Fruit fly (Drosophila melanogaster) whole organism, pupa: ENCODE results near the gene pad.

Source experiments
- CG10348 ChIP-seq: fragments of 200-800 bp; sonication (Bioruptor generic); IDR thresholded peaks from 2 replicates; pipeline ENCODE4 v1.3.6; 2022; ENCODE audit warnings: missing biosample characterization, missing genetic modification characterization
- CG12605 ChIP-seq: fragments of 200-800 bp; sonication (Bioruptor generic); IDR thresholded peaks from 2 replicates; pipeline ENCODE4 v1.3.6; 2022; ENCODE audit warnings: missing biosample characterization, missing genetic modification characterization
- CG13204 ChIP-seq: fragments of 200-800 bp; sonication (Bioruptor generic); optimal IDR thresholded peaks from 2 replicates; lab custom pipeline; 2018; ENCODE audit warnings: missing biosample characterization, mild to moderate bottlenecking, missing genetic modification characterization, moderate library complexity
- CG14655 ChIP-seq: fragments of 200-800 bp; sonication (Bioruptor generic); optimal IDR thresholded peaks from 3 replicates; lab custom pipeline; 2017; ENCODE audit warnings: mild to moderate bottlenecking, missing biosample characterization, missing genetic modification reagents, missing genetic modification characterization
- CG15710 ChIP-seq: fragments of 200-800 bp; sonication (Bioruptor generic); optimal IDR thresholded peaks from 2 replicates; lab custom pipeline; 2018; ENCODE audit warnings: missing biosample characterization, mild to moderate bottlenecking, missing genetic modification characterization, moderate library complexity
- CG17806 ChIP-seq: fragments of 200-800 bp; sonication (Bioruptor generic); optimal IDR thresholded peaks from 2 replicates; lab custom pipeline; 2018; ENCODE audit warnings: missing biosample characterization, mild to moderate bottlenecking, missing genetic modification characterization, moderate library complexity
- CG32121 ChIP-seq: fragments of 200-800 bp; sonication (Bioruptor generic); IDR thresholded peaks from 2 replicates; pipeline ENCODE4 v1.3.6; 2022; ENCODE audit warnings: missing biosample characterization, missing genetic modification characterization
- CG34367 ChIP-seq: fragments of 200-800 bp; sonication (Bioruptor generic); optimal IDR thresholded peaks from 2 replicates; lab custom pipeline; 2018; ENCODE audit warnings: missing biosample characterization, mild to moderate bottlenecking, missing genetic modification characterization
- CG4496 ChIP-seq: fragments of 200-800 bp; sonication (Bioruptor generic); IDR thresholded peaks from 3 replicates; pipeline ENCODE4 v1.3.6; 2022; ENCODE audit warnings: missing biosample characterization, missing genetic modification characterization
- CG8159 ChIP-seq: fragments of 200-800 bp; sonication (Bioruptor generic); optimal IDR thresholded peaks from 3 replicates; lab custom pipeline; 2018; ENCODE audit warnings: missing biosample characterization, mild to moderate bottlenecking, missing genetic modification characterization, moderate library complexity
- CG8301 ChIP-seq: fragments of 200-800 bp; sonication (Bioruptor generic); optimal IDR thresholded peaks from 2 replicates; lab custom pipeline; 2018; ENCODE audit warnings: missing biosample characterization, mild to moderate bottlenecking, missing genetic modification characterization
- CG9948 ChIP-seq: fragments of 200-800 bp; sonication (Bioruptor generic); optimal IDR thresholded peaks from 2 replicates; lab custom pipeline; 2018; ENCODE audit warnings: missing biosample characterization, mild to moderate bottlenecking, missing genetic modification characterization, moderate library complexity
- D1 ChIP-seq: fragments of 200-800 bp; sonication (Bioruptor generic); optimal IDR thresholded peaks from 2 replicates; lab custom pipeline; 2018; ENCODE audit warnings: missing biosample characterization, mild to moderate bottlenecking, missing genetic modification characterization, moderate library complexity
- EcR ChIP-seq: fragments of 200-800 bp; sonication (Bioruptor generic); optimal IDR thresholded peaks from 3 replicates; lab custom pipeline; 2019; ENCODE audit warnings: missing biosample characterization, missing genetic modification characterization, mild to moderate bottlenecking, moderate library complexity, missing genetic modification reagents
- Ets98B ChIP-seq: fragments of 200-800 bp; sonication (Bioruptor generic); IDR thresholded peaks from 2 replicates; pipeline ENCODE4 v1.3.6; 2022; ENCODE audit warnings: missing biosample characterization, missing genetic modification characterization
- Pif1A ChIP-seq: fragments of 200-800 bp; sonication (Bioruptor generic); optimal IDR thresholded peaks from 3 replicates; lab custom pipeline; 2016; ENCODE audit warnings: missing biosample characterization, missing genetic modification characterization
- Pif1B ChIP-seq: fragments of 200-800 bp; sonication (Bioruptor generic); optimal IDR thresholded peaks from 3 replicates; lab custom pipeline; 2016; ENCODE audit warnings: missing biosample characterization, missing genetic modification characterization
- Snoo ChIP-seq: fragments of 200-800 bp; sonication (Bioruptor generic); optimal IDR thresholded peaks from 3 replicates; lab custom pipeline; 2017; ENCODE audit warnings: missing biosample characterization, mild to moderate bottlenecking, missing genetic modification characterization, inconsistent platforms
- fd96Ca ChIP-seq: fragments of 200-800 bp; sonication (Bioruptor generic); IDR thresholded peaks from 3 replicates; pipeline ENCODE4 v1.3.6; 2022; ENCODE audit warnings: missing biosample characterization, missing genetic modification characterization
- gl ChIP-seq: fragments of 200-800 bp; sonication (Bioruptor generic); optimal IDR thresholded peaks from 2 replicates; lab custom pipeline; 2018; ENCODE audit warnings: missing biosample characterization, mild to moderate bottlenecking, missing genetic modification characterization
- rn ChIP-seq: fragments of 200-800 bp; sonication (Bioruptor generic); IDR thresholded peaks from 2 replicates; pipeline ENCODE4 v1.3.6; 2022; ENCODE audit warnings: missing biosample characterization, missing genetic modification characterization

pad gene

DNA sequence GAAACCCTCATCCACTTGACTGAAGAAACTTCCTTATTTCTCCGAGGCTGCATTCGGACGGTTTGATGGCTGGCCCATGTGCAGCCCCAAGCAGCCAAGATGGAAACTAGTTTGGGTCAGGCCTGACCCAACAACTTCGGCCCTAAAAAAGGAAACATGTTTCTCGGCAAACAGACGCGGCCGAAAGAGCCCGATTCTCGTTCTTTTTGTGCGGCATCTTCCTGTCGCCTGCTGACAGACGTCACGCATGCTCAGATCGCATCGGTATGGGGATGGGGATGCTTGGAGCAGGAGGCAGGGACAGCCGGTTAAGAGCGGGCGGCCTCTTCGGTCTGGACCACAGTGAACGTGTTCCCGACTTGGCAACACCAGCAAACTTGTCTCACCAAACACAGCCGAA is 25.4 kb upstream of the pad start:
- TF ChIP-seq gl (tag; lab: Kevin White, UChicago) (peak; percentile 15), CG14655 (GFP tag; lab: Kevin White, UChicago) (no peak), Snoo (tag; lab: Kevin White, UChicago) (peak; percentile 15), CG17806 (tag; lab: Kevin White, UChicago) (no peak), Pif1A (peak; percentile 30), CG34367 (tag; lab: Kevin White, UChicago) (no peak), CG13204 (peak; percentile 54), CG4496 (GFP tag; lab: Robert Waterston, UW) (peak; percentile 54; the same call in 2 of the 3 replicates), EcR (peak; percentile 80)

DNA sequence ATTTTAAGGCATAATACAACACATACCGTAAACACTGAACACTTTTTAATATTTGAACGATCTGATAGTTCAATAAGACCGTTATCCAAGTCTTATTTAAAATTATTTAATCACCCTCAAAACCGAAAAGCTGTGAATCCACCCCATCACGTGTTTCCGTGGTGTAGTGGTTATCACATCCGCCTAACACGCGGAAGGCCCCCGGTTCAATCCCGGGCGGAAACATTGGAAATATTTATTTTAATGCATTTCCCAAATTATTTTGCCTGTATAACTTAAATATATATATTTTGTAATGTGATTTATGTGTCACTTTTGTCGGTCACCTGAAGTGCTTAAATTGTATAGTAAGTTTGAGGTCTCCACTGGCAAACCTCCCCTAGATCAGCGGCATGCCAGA is 20.6 kb upstream of the pad start, which contains the start of gene CG44044:
Gene CG44044, plus strand, starts transcription at position 301 of the 400 bp plus-strand sequence.
- TF ChIP-seq CG32121 (GFP tag; lab: Robert Waterston, UW) (no peak), rn (GFP tag; lab: Robert Waterston, UW) (no peak), Ets98B (GFP tag; lab: Robert Waterston, UW) (no peak), D1 (tag; lab: Kevin White, UChicago) (no peak), CG34367 (tag; lab: Kevin White, UChicago) (no peak), CG15710 (tag; lab: Kevin White, UChicago) (no peak), CG12605 (GFP tag; lab: Robert Waterston, UW) (no peak), CG13204 (no peak), Snoo (tag; lab: Kevin White, UChicago) (no peak), EcR (no peak), gl (tag; lab: Kevin White, UChicago) (no peak), fd96Ca (no peak), CG8159 (tag; lab: Kevin White, UChicago) (no peak), CG8301 (no peak), CG10348 (GFP tag; lab: Robert Waterston, UW) (no peak), Pif1A (no peak)

DNA sequence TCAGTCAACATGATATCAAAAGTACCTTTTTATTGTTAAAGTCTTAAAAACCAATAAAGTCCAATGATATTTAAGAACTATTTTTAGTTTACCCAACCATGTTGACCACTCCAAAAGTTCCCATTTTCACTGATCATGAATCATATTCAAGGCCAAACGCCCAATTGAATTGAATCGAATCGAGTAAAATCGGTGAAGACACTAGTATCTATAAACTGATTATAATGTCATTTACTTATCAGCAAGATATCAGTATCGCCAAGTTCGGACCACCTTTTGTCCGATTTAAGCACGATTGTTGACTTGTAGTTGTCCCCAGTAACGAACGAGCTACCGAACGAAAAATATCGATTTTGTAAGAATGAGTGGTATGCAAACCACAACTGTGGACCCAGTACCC is 19.0 kb upstream of the pad start, which contains the start of gene CG6901:
Gene CG6901, plus strand, starts transcription at position 323 of the 400 bp plus-strand sequence.
- no peak for TF ChIP-seq CG15710 (tag; lab: Kevin White, UChicago)
- no peak for TF ChIP-seq rn (GFP tag; lab: Robert Waterston, UW)
- no peak for TF ChIP-seq D1 (tag; lab: Kevin White, UChicago)
- TF ChIP-seq CG17806 (tag; lab: Kevin White, UChicago): no peak
- TF ChIP-seq CG12605 (GFP tag; lab: Robert Waterston, UW): no peak
- no peak for TF ChIP-seq CG14655 (GFP tag; lab: Kevin White, UChicago)
- no peak for TF ChIP-seq CG10348 (GFP tag; lab: Robert Waterston, UW)
- TF ChIP-seq EcR: no peak
- no peak for TF ChIP-seq fd96Ca
- TF ChIP-seq Snoo (tag; lab: Kevin White, UChicago): no peak
- TF ChIP-seq gl (tag; lab: Kevin White, UChicago): no peak
- TF ChIP-seq CG9948 (tag; lab: Kevin White, UChicago): no peak

DNA sequence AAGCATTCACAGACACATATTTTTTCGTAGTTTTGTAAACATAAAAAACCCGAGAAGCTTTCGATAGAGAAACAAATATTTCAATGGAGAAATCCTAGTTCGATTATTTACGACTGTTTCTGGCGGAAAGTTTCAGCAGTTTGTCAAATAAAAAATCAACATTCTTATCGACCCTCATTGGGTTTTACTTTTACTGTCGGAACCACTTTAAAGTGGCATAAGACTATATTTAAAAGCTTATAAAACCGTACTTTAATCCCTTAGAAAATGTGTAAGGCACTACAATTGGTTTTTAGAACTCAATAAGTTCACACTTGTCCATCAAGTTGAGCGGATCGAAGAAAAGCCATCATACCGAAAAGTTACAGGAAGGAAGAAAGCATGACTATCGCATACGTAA is 16.9 kb upstream of the pad start, which contains the start of gene CG17929:
Gene CG17929, plus strand, starts transcription at position 301 of the 400 bp plus-strand sequence.
- TF ChIP-seq fd96Ca (no peak), gl (tag; lab: Kevin White, UChicago) (no peak), CG8159 (tag; lab: Kevin White, UChicago) (no peak), CG12605 (GFP tag; lab: Robert Waterston, UW) (no peak), Pif1B (GFP tag; lab: Kevin White, UChicago) (no peak), CG32121 (GFP tag; lab: Robert Waterston, UW) (no peak), Pif1A (no peak), CG8301 (no peak), EcR (no peak), CG17806 (tag; lab: Kevin White, UChicago) (no peak), CG15710 (tag; lab: Kevin White, UChicago) (no peak), D1 (tag; lab: Kevin White, UChicago) (no peak), Snoo (tag; lab: Kevin White, UChicago) (no peak), Ets98B (GFP tag; lab: Robert Waterston, UW) (no peak)

DNA sequence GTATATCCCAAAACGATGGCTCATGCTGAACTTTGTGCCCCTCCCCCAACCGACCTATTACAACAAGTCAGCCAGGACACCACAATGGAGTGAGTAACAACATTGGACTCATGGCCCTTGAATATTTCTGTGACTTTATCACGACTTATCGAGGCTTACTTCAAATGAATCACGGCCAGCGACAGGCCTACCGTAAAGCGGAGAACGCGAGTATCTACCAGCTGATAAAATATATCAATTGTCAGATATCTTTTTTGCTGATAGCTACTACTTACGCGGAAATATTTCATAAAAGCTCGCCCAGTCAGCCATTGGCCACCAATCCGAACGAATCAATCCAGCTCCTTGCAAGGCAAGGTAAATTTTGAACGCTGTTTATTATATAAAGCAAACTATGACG is 14.6 kb upstream of the pad start, which contains the start of gene CG17930:
Gene CG17930, plus strand, starts transcription at position 301 of the 400 bp plus-strand sequence.
- no peak for TF ChIP-seq Ets98B (GFP tag; lab: Robert Waterston, UW)
- no peak for TF ChIP-seq CG4496 (GFP tag; lab: Robert Waterston, UW)
- TF ChIP-seq CG17806 (tag; lab: Kevin White, UChicago): no peak
- no peak for TF ChIP-seq Pif1A
- TF ChIP-seq rn (GFP tag; lab: Robert Waterston, UW): no peak
- TF ChIP-seq CG14655 (GFP tag; lab: Kevin White, UChicago): no peak
- TF ChIP-seq CG9948 (tag; lab: Kevin White, UChicago): no peak
- TF ChIP-seq CG8301: no peak
- TF ChIP-seq CG32121 (GFP tag; lab: Robert Waterston, UW): no peak
- no peak for TF ChIP-seq D1 (tag; lab: Kevin White, UChicago)

DNA sequence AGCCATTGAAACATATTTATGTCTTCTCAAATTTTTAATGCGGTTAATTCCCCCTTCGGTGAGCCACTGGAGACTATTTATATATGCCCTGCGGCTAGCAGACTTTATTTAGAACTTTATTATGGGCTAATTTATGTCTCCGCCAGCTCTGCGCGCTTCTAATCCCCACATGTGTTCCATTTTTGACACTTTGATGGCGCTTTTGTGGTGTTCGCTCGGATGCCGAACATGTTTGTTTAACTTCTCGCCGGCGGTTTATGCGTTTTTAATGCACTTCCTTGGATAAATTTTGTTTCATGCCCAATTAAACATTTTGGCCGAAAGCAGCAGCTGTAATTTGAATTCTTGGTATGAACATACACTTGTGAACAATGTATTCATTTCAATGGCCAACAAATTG is 12.3 kb upstream of the pad start:
- TF ChIP-seq CG14655 (GFP tag; lab: Kevin White, UChicago) (no peak), CG15710 (tag; lab: Kevin White, UChicago) (no peak), rn (GFP tag; lab: Robert Waterston, UW) (no peak), Pif1A (no peak), CG8159 (tag; lab: Kevin White, UChicago) (no peak), fd96Ca (no peak), CG9948 (tag; lab: Kevin White, UChicago) (no peak), CG10348 (GFP tag; lab: Robert Waterston, UW) (no peak), CG34367 (tag; lab: Kevin White, UChicago) (no peak), gl (tag; lab: Kevin White, UChicago) (no peak), CG8301 (no peak)
